Worm (Caenorhabditis elegans): ENCODE data around the gene str-8.

Gene str-8

ce11 chrV:15718562-15718961, 36.3 kb upstream of the str-8 start, which contains the start of gene Y6E2A.5:
Gene Y6E2A.5, minus strand, starts transcription at chrV:15718662.
- TF ChIP-seq tbx-2 (tag; optimal IDR thresholded peaks at IDR 0.05) (no peak), pqm-1 (tag; optimal IDR thresholded peaks at IDR 0.05) (peak; percentile 1)

DNA sequence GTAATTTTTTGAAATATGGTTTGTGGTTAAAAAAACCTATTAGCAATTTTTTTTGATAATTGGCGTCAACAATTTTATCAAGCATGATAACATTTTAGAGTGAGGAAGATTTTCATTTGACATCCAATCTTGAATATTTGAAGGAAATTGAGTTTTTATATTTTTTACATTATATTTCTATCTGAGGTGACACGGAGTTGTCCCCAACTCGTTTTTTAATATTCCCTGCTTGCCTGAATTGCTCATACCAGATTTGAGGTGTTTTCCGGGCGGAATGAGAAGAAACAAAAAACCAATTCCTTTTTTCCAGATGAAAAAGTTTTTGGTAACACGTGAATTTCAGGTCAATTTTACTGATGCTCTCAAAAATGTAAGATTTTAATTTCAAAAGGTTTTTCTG, 35.3 kb upstream of the str-8 start, which contains the start of gene Y6E2A.7:
Gene Y6E2A.7, plus strand, starts transcription at position 301 of the 400 bp plus-strand sequence.
- TF ChIP-seq lsy-12 (tag; optimal IDR thresholded peaks at IDR 0.05) (no peak), nhr-23 (tag; optimal IDR thresholded peaks at IDR 0.05) (no peak), sea-2 (GFP tag; optimal IDR thresholded peaks at IDR 0.05) (no peak), nhr-12 (tag; optimal IDR thresholded peaks at IDR 0.05) (no peak), nhr-77 (tag; optimal IDR thresholded peaks at IDR 0.05) (no peak)

ce11 chrV:15721431-15721830, 33.4 kb upstream of the str-8 start:
- no peak for TF ChIP-seq lin-39 (tag; optimal IDR thresholded peaks at IDR 0.05)
- TF ChIP-seq mml-1 (tag; optimal IDR thresholded peaks at IDR 0.05), result no peak
- no peak for TF ChIP-seq egl-5 (tag; optimal IDR thresholded peaks at IDR 0.05)
- TF ChIP-seq nhr-67 (tag; optimal IDR thresholded peaks at IDR 0.05), result no peak
- no peak for TF ChIP-seq nhr-28 (tag; optimal IDR thresholded peaks at IDR 0.05)

- no peak for TF ChIP-seq egl-5 (tag; optimal IDR thresholded peaks at IDR 0.05)
- no peak for TF ChIP-seq fkh-10 (GFP tag; optimal IDR thresholded peaks at IDR 0.05)
- TF ChIP-seq nhr-237 (tag; optimal IDR thresholded peaks at IDR 0.05), result no peak
- no peak for TF ChIP-seq fos-1 (tag; optimal IDR thresholded peaks at IDR 0.05)
- no peak for TF ChIP-seq sea-2 (GFP tag; optimal IDR thresholded peaks at IDR 0.05)
- no peak for TF ChIP-seq ZK546.5 (tag; optimal IDR thresholded peaks at IDR 0.05)
- no peak for TF ChIP-seq nhr-76 (tag; optimal IDR thresholded peaks at IDR 0.05)
- no peak for TF ChIP-seq elt-3 (tag; optimal IDR thresholded peaks at IDR 0.05)
- TF ChIP-seq zag-1 (tag; optimal IDR thresholded peaks at IDR 0.05), result no peak
- no peak for TF ChIP-seq elt-2 (tag; optimal IDR thresholded peaks at IDR 0.05)
- no peak for TF ChIP-seq mdl-1 (tag; optimal IDR thresholded peaks at IDR 0.05)
- no peak for TF ChIP-seq nhr-77 (tag; optimal IDR thresholded peaks at IDR 0.05)
- no peak for TF ChIP-seq ama-1 (optimal IDR thresholded peaks at IDR 0.05)
- no peak for TF ChIP-seq skn-1 (tag; optimal IDR thresholded peaks at IDR 0.05)
- TF ChIP-seq elt-1 (tag; optimal IDR thresholded peaks at IDR 0.05), result no peak
- no peak for TF ChIP-seq fkh-2 (tag; optimal IDR thresholded peaks at IDR 0.05)
Observed at ce11 chrV:15721888-15722287, 32.9 kb upstream of the str-8 start, which contains the start of gene srh-140. Gene srh-140, plus strand, starts transcription at chrV:15722188.

DNA sequence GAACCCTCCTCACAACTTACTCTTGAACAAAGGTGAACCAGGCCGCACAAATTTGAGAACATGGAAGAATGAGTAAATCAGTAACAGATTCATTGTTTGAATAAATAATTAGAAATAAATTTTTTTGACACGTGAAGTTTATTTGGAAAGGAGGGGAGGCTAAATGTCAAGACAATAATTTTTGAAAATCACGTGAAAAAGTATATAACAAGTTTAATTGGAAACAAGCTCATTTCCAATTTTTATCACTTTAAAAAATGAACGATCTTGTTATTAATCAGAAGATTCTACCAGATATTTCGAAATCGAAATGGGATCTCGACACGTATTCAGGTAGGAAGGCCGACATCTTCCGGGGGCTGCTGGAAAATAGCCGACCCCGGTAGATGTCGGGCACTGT, 28.2 kb upstream of the str-8 start, which contains the start of the genes irld-57 and sfxn-1.3:
Gene irld-57, minus strand, starts transcription at position 101 of the 400 bp plus-strand sequence.
Gene sfxn-1.3, plus strand, starts transcription at position 232 of the 400 bp plus-strand sequence.
- no peak for TF ChIP-seq fkh-10 (GFP tag; optimal IDR thresholded peaks at IDR 0.05)
- no peak for TF ChIP-seq nhr-25 (tag; optimal IDR thresholded peaks at IDR 0.05)
- no peak for TF ChIP-seq skn-1 (tag; optimal IDR thresholded peaks at IDR 0.05)
- TF ChIP-seq sea-2 (GFP tag; optimal IDR thresholded peaks at IDR 0.05), result no peak
- TF ChIP-seq nhr-11 (tag; optimal IDR thresholded peaks at IDR 0.05), result no peak
- no peak for TF ChIP-seq nfya-1 (tag; optimal IDR thresholded peaks at IDR 0.05; ENCODE audit: insufficient read depth)
- TF ChIP-seq lin-15B (tag; optimal IDR thresholded peaks at IDR 0.05), result no peak
- no peak for TF ChIP-seq unc-39 (tag; optimal IDR thresholded peaks at IDR 0.05)
- TF ChIP-seq ama-1 (optimal IDR thresholded peaks at IDR 0.05), result no peak
- TF ChIP-seq fos-1 (tag; optimal IDR thresholded peaks at IDR 0.05), result no peak
- no peak for TF ChIP-seq daf-12 (tag; optimal IDR thresholded peaks at IDR 0.05)
- no peak for TF ChIP-seq elt-3 (tag; optimal IDR thresholded peaks at IDR 0.05)
- TF ChIP-seq ceh-9 (tag; optimal IDR thresholded peaks at IDR 0.05), result no peak
- TF ChIP-seq hmg-11 (tag; optimal IDR thresholded peaks at IDR 0.05), result no peak
- TF ChIP-seq egl-5 (tag; optimal IDR thresholded peaks at IDR 0.05), result no peak
- no peak for TF ChIP-seq lin-39 (tag; optimal IDR thresholded peaks at IDR 0.05)

DNA sequence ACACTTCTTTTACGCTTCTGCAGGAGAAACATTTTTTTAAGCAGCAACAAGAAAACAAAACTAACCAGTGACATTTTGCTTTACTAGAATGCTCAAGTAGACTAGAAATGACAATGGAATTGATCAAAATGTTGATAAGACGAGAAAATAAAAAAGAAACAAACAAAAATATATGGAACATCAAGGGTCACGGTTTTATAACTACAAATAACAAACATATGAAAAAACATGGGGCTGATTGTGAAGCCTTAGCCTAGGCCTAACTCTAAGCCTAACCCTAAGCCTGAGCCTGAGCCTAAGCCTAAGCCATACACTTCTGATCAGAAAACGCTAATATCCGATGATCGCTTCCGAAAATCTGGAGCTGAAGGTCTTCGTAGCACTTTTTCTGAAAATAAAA, 24.4 kb upstream of the str-8 start, which contains the start of gene Y6E2A.10:
Gene Y6E2A.10, minus strand, starts transcription at position 101 of the 400 bp plus-strand sequence.
- no peak for TF ChIP-seq aly-2 (tag; optimal IDR thresholded peaks at IDR 0.05)
- TF ChIP-seq mdl-1 (tag; optimal IDR thresholded peaks at IDR 0.05), result no peak
- no peak for TF ChIP-seq R02D3.7 (tag; optimal IDR thresholded peaks at IDR 0.05)
- no peak for TF ChIP-seq elt-1 (tag; optimal IDR thresholded peaks at IDR 0.05)
- no peak for TF ChIP-seq ceh-16 (tag; optimal IDR thresholded peaks at IDR 0.05)
- no peak for TF ChIP-seq nhr-77 (tag; optimal IDR thresholded peaks at IDR 0.05)
- no peak for TF ChIP-seq nhr-237 (tag; optimal IDR thresholded peaks at IDR 0.05)
- TF ChIP-seq ztf-4 (tag; optimal IDR thresholded peaks at IDR 0.05), result no peak

All from whole organism, L3 larva.